Fruit fly (Drosophila melanogaster) whole organism, embryonic: Measurements from ENCODE around the gene alpha-Man-Ia.

Experiments
- CG10274 ChIP-seq: fragments of 200-800 bp; sonication (Bioruptor generic); optimal IDR thresholded peaks from 3 replicates; lab custom pipeline; 2017; ENCODE audit warnings: missing biosample characterization, mild to moderate bottlenecking, missing genetic modification characterization
- CG10321 ChIP-seq: fragments of 200-800 bp; sonication (Bioruptor generic); IDR thresholded peaks from 2 replicates; pipeline ENCODE4 v1.3.6; 2022; ENCODE audit warnings: missing biosample characterization, missing genetic modification characterization
- CG10543 ChIP-seq: fragments of 200-800 bp; sonication (Bioruptor generic); optimal IDR thresholded peaks from 3 replicates; lab custom pipeline; 2017; ENCODE audit warnings: missing biosample characterization, mild to moderate bottlenecking, missing genetic modification characterization, moderate library complexity
- CG11085 ChIP-seq: fragments of 200-800 bp; sonication (Bioruptor generic); IDR thresholded peaks from 2 replicates; pipeline ENCODE4 v1.3.6; 2022; ENCODE audit warnings: missing biosample characterization, missing genetic modification characterization
- CG11723 ChIP-seq: fragments of 200-800 bp; sonication (Bioruptor generic); optimal IDR thresholded peaks from 2 replicates; lab custom pipeline; 2017; ENCODE audit warnings: missing biosample characterization, mild to moderate bottlenecking, missing genetic modification characterization
- CG12155 ChIP-seq: fragments of 200-800 bp; sonication (Bioruptor generic); optimal IDR thresholded peaks from 3 replicates; lab custom pipeline; 2016; ENCODE audit warnings: missing biosample characterization, missing genetic modification characterization
- CG13287 ChIP-seq: fragments of 200-800 bp; sonication (Bioruptor generic); IDR thresholded peaks from 2 replicates; pipeline ENCODE4 v1.3.6; 2022; ENCODE audit warnings: missing biosample characterization, missing genetic modification characterization; ENCODE audit not compliant: partially characterized antibody
- CG15479 ChIP-seq: fragments of 200-800 bp; sonication (Bioruptor generic); optimal IDR thresholded peaks from 3 replicates; lab custom pipeline; 2019; ENCODE audit warnings: missing biosample characterization, mild to moderate bottlenecking, missing genetic modification characterization, moderate library complexity
- CG16815 ChIP-seq: fragments of 200-800 bp; sonication (Bioruptor generic); optimal IDR thresholded peaks from 3 replicates; lab custom pipeline; 2017; ENCODE audit warnings: missing biosample characterization, mild to moderate bottlenecking, missing genetic modification characterization
- CG17385 ChIP-seq: fragments of 200-800 bp; sonication (Bioruptor generic); optimal IDR thresholded peaks from 3 replicates; lab custom pipeline; 2018; ENCODE audit warnings: missing biosample characterization, mild to moderate bottlenecking, missing genetic modification characterization
- CG17829 ChIP-seq: fragments of 200-800 bp; optimal IDR thresholded peaks from 2 replicates; lab custom pipeline; 2019; ENCODE audit warnings: missing biosample characterization, mild to moderate bottlenecking, missing genetic modification characterization, moderate library complexity
- CG17912 ChIP-seq: fragments of 200-800 bp; sonication (Bioruptor generic); optimal IDR thresholded peaks from 2 replicates; lab custom pipeline; 2018; ENCODE audit warnings: missing biosample characterization, mild to moderate bottlenecking, missing genetic modification characterization
- CG31224 ChIP-seq: fragments of 200-800 bp; sonication (Bioruptor generic); IDR thresholded peaks from 2 replicates; pipeline ENCODE4 v1.3.6; 2022; ENCODE audit warnings: missing biosample characterization, missing genetic modification characterization
- CG31365 ChIP-seq: fragments of 200-800 bp; sonication (Bioruptor generic); optimal IDR thresholded peaks from 2 replicates; lab custom pipeline; 2018; ENCODE audit warnings: missing biosample characterization, mild to moderate bottlenecking, missing genetic modification characterization
- CG31441 ChIP-seq: fragments of 200-800 bp; sonication (Bioruptor generic); IDR thresholded peaks from 2 replicates; pipeline ENCODE4 v1.3.6; 2022; ENCODE audit warnings: missing biosample characterization, missing genetic modification characterization
- CG3726 ChIP-seq: fragments of 200-800 bp; sonication (Bioruptor generic); IDR thresholded peaks from 3 replicates; pipeline ENCODE4, ENCODE4 v1.3.6; 2022; ENCODE audit warnings: missing biosample characterization, missing genetic modification characterization
- CG4282 ChIP-seq: fragments of 200-800 bp; sonication (Bioruptor generic); optimal IDR thresholded peaks from 2 replicates; lab custom pipeline; 2016; ENCODE audit warnings: missing biosample characterization, missing genetic modification characterization
- CG6654 ChIP-seq: fragments of 200-800 bp; sonication (Bioruptor generic); optimal IDR thresholded peaks from 2 replicates; lab custom pipeline; 2017; ENCODE audit warnings: missing biosample characterization, mild to moderate bottlenecking, missing genetic modification characterization
- CG6791 ChIP-seq: fragments of 200-800 bp; sonication (Bioruptor generic); IDR thresholded peaks from 3 replicates; pipeline ENCODE4 v1.3.6; 2022; ENCODE audit warnings: missing biosample characterization, missing genetic modification characterization; ENCODE audit not compliant: partially characterized antibody
- CG6854 ChIP-seq: fragments of 200-800 bp; sonication (Bioruptor generic); optimal IDR thresholded peaks from 3 replicates; lab custom pipeline; 2017; ENCODE audit warnings: missing biosample characterization, mild to moderate bottlenecking, missing genetic modification characterization
- CG7963 ChIP-seq: fragments of 200-800 bp; sonication (Bioruptor generic); IDR thresholded peaks from 3 replicates; pipeline ENCODE4 v1.3.6; 2022; ENCODE audit warnings: missing biosample characterization, missing genetic modification characterization; ENCODE audit not compliant: partially characterized antibody
- CG8359 ChIP-seq: fragments of 200-800 bp; sonication (Bioruptor generic); optimal IDR thresholded peaks from 2 replicates; lab custom pipeline; 2017; ENCODE audit warnings: missing biosample characterization, mild to moderate bottlenecking, missing genetic modification characterization, borderline replicate concordance
- CG8478 ChIP-seq: fragments of >200 bp; optimal IDR thresholded peaks from 2 replicates; lab custom pipeline; 2018
- H2.0 ChIP-seq: fragments of 200-800 bp; sonication (Bioruptor generic); IDR thresholded peaks from 2 replicates; pipeline ENCODE4 v1.3.6; 2022; ENCODE audit warnings: missing biosample characterization, missing genetic modification characterization
- Hr3 ChIP-seq: fragments of 200-800 bp; sonication (Bioruptor generic); optimal IDR thresholded peaks from 3 replicates; lab custom pipeline; 2016; ENCODE audit warnings: missing biosample characterization, missing genetic modification characterization
- NK7.1 ChIP-seq: fragments of 200-800 bp; sonication (Bioruptor generic); optimal IDR thresholded peaks from 3 replicates; lab custom pipeline; 2016; ENCODE audit warnings: missing biosample characterization, missing genetic modification characterization
- Nf-YB ChIP-seq: fragments of 200-800 bp; sonication (Bioruptor generic); optimal IDR thresholded peaks from 3 replicates; lab custom pipeline; 2019; ENCODE audit warnings: missing biosample characterization, mild to moderate bottlenecking, missing genetic modification characterization, moderate library complexity
- Side ChIP-seq: fragments of 200-800 bp; sonication (Bioruptor generic); optimal IDR thresholded peaks from 2 replicates; lab custom pipeline; 2016; ENCODE audit warnings: missing biosample characterization, missing genetic modification characterization
- Sry-β ChIP-seq: fragments of 200-800 bp; sonication (Bioruptor generic); optimal IDR thresholded peaks from 2 replicates; lab custom pipeline; 2018; ENCODE audit warnings: missing biosample characterization, mild to moderate bottlenecking, missing genetic modification characterization, moderate library complexity
- Ssrp ChIP-seq: fragments of 200-800 bp; sonication (Bioruptor generic); optimal IDR thresholded peaks from 2 replicates; lab custom pipeline; 2018; ENCODE audit warnings: missing biosample characterization, mild to moderate bottlenecking, missing genetic modification characterization, moderate library complexity
- Tbp ChIP-seq: fragments of >200 bp; optimal IDR thresholded peaks from 2 replicates; lab custom pipeline; 2018; ENCODE audit warnings: missing biosample characterization, missing genetic modification characterization
- Vsx1 ChIP-seq: fragments of 200-800 bp; sonication (Bioruptor generic); optimal IDR thresholded peaks from 2 replicates; lab custom pipeline; 2017; ENCODE audit warnings: missing biosample characterization, mild to moderate bottlenecking, missing genetic modification characterization, missing genetic modification reagents
- Xrp1 ChIP-seq: fragments of 200-800 bp; sonication (Bioruptor generic); IDR thresholded peaks from 2 replicates; pipeline ENCODE4 v1.3.6; 2022; ENCODE audit warnings: missing biosample characterization, missing genetic modification characterization
- abd-A ChIP-seq: fragments of 200-800 bp; sonication (Bioruptor generic); optimal IDR thresholded peaks from 3 replicates; lab custom pipeline; 2019; ENCODE audit warnings: missing biosample characterization, mild to moderate bottlenecking, missing genetic modification characterization, moderate library complexity
- ap ChIP-seq: fragments of 200-800 bp; sonication (Bioruptor generic); IDR thresholded peaks from 2 replicates; pipeline ENCODE4 v1.3.6; 2022; ENCODE audit warnings: missing biosample characterization, missing genetic modification characterization
- ara ChIP-seq: fragments of 200-800 bp; sonication (Bioruptor generic); IDR thresholded peaks from 2 replicates; pipeline ENCODE4 v1.3.6; 2022; ENCODE audit warnings: missing biosample characterization, missing genetic modification characterization
- croc ChIP-seq: fragments of 200-800 bp; sonication (Bioruptor generic); conservative IDR thresholded peaks from 3 replicates; pipeline ENCODE4 v1.3.6; 2022; ENCODE audit warnings: missing biosample characterization, missing genetic modification characterization
- ems ChIP-seq: fragments of 200-800 bp; sonication (Bioruptor generic); optimal IDR thresholded peaks from 3 replicates; lab custom pipeline; 2016; ENCODE audit warnings: missing biosample characterization, missing genetic modification characterization
- fd96Cb ChIP-seq: fragments of 200-800 bp; sonication (Bioruptor generic); optimal IDR thresholded peaks from 2 replicates; lab custom pipeline; 2018; ENCODE audit warnings: missing biosample characterization, mild to moderate bottlenecking, missing genetic modification characterization, moderate library complexity
- fu2 ChIP-seq: fragments of 200-800 bp; sonication (Bioruptor generic); optimal IDR thresholded peaks from 2 replicates; lab custom pipeline; 2016; ENCODE audit warnings: missing biosample characterization, missing genetic modification characterization
- gsb ChIP-seq: fragments of 200-800 bp; sonication (Bioruptor generic); IDR thresholded peaks from 2 replicates; pipeline ENCODE4 v1.3.6; 2022; ENCODE audit warnings: missing biosample characterization, missing genetic modification characterization
- kay ChIP-seq: fragments of 200-800 bp; sonication (Bioruptor generic); optimal IDR thresholded peaks from 2 replicates; lab custom pipeline; 2016; ENCODE audit warnings: missing biosample characterization, missing genetic modification characterization
- klu ChIP-seq: fragments of 200-800 bp; sonication (Bioruptor generic); IDR thresholded peaks from 2 replicates; pipeline ENCODE4 v1.3.6; 2022; ENCODE audit warnings: missing biosample characterization, missing genetic modification characterization
- lilli ChIP-seq: fragments of 200-800 bp; sonication (Bioruptor generic); optimal IDR thresholded peaks from 3 replicates; lab custom pipeline; 2016; ENCODE audit warnings: missing biosample characterization, missing genetic modification characterization
- lov ChIP-seq, 2 experiments: fragments of 200-800 bp in 1 of 2; fragments of >200 bp in 1 of 2; sonication (Bioruptor generic) in 1 of 2; IDR thresholded peaks in 1 of 2; optimal IDR thresholded peaks in 1 of 2; 2 replicates in 1 of 2; 3 replicates in 1 of 2; pipeline versions ENCODE4 v1.3.6 to Lab custom; 2017 to 2022; ENCODE audit warnings: missing biosample characterization in 1 of 2, missing genetic modification characterization in 1 of 2
- nau ChIP-seq: fragments of 200-800 bp; sonication (Bioruptor generic); optimal IDR thresholded peaks from 3 replicates; lab custom pipeline; 2017; ENCODE audit warnings: missing biosample characterization, mild to moderate bottlenecking, missing genetic modification characterization, missing genetic modification reagents
- onecut ChIP-seq: fragments of 200-800 bp; sonication (Bioruptor generic); IDR thresholded peaks from 2 replicates; pipeline ENCODE4 v1.3.6; 2022; ENCODE audit warnings: missing biosample characterization, missing genetic modification characterization
- pho ChIP-seq: fragments of 200-800 bp; sonication (Bioruptor generic); optimal IDR thresholded peaks from 2 replicates; lab custom pipeline; 2016; ENCODE audit warnings: missing biosample characterization, missing genetic modification characterization
- sima ChIP-seq: fragments of 200-800 bp; sonication (Bioruptor generic); optimal IDR thresholded peaks from 2 replicates; lab custom pipeline; 2016; ENCODE audit warnings: missing biosample characterization, missing genetic modification characterization
- unpg ChIP-seq: fragments of 200-800 bp; sonication (Bioruptor generic); optimal IDR thresholded peaks from 3 replicates; lab custom pipeline; 2018; ENCODE audit warnings: missing biosample characterization, mild to moderate bottlenecking, missing genetic modification characterization, moderate library complexity

Gene alpha-Man-Ia

dm6 chrX:10365748-10366415 lies 40.1 kb upstream of the alpha-Man-Ia start (continued):
- TF ChIP-seq CG6791 (GFP tag; lab: Robert Waterston, UW): peak; percentile 96
- no peak for TF ChIP-seq CG17385 (GFP tag; lab: Kevin White, UChicago)
- TF ChIP-seq lilli: peak; percentile 13
- no peak for TF ChIP-seq nau (GFP tag; lab: Kevin White, UChicago)
- no peak for TF ChIP-seq ap (GFP tag; lab: Robert Waterston, UW)
- no peak for TF ChIP-seq CG16815 (GFP tag; lab: Kevin White, UChicago)
- TF ChIP-seq Side: peak; percentile 41
- peak; percentile 91 for TF ChIP-seq CG13287 (GFP tag; lab: Robert Waterston, UW)
- no peak for TF ChIP-seq H2.0 (GFP tag; lab: Robert Waterston, UW)
- no peak for TF ChIP-seq CG31224 (GFP tag; lab: Robert Waterston, UW)
- TF ChIP-seq CG6654 (GFP tag; lab: Kevin White, UChicago): no peak
- peak; percentile 1 for TF ChIP-seq unpg (GFP tag; lab: Kevin White, UChicago)
- no peak for TF ChIP-seq ara
- TF ChIP-seq CG6854 (GFP tag; lab: Kevin White, UChicago): peak; percentile 31
- TF ChIP-seq CG17912: no peak
- TF ChIP-seq CG10543 (GFP tag; lab: Kevin White, UChicago): peak; percentile 69
- peak; percentile 11 for TF ChIP-seq abd-A (tag; lab: Kevin White, UChicago)
- TF ChIP-seq Sry-β (GFP tag; lab: Kevin White, UChicago): no peak
- TF ChIP-seq lov (optimal IDR thresholded peaks at IDR 0.05; lab: Kevin White, UChicago): no peak
- TF ChIP-seq lov (GFP tag; IDR thresholded peaks at IDR 0.05; lab: Robert Waterston, UW): no peak
- no peak for TF ChIP-seq CG3726 (GFP tag; lab: Robert Waterston, UW)
- TF ChIP-seq fu2 (GFP tag; lab: Kevin White, UChicago): no peak
- TF ChIP-seq CG8359 (GFP tag; lab: Kevin White, UChicago): no peak
- no peak for TF ChIP-seq CG11085
- TF ChIP-seq CG31441 (GFP tag; lab: Robert Waterston, UW): no peak
- TF ChIP-seq CG10321: no peak
- no peak for TF ChIP-seq klu (GFP tag; lab: Robert Waterston, UW)
- TF ChIP-seq CG15479 (GFP tag; lab: Kevin White, UChicago): peak; percentile 41
- no peak for TF ChIP-seq Vsx1 (GFP tag; lab: Kevin White, UChicago)
- no peak for TF ChIP-seq Ssrp (tag; lab: Kevin White, UChicago)
- no peak for TF ChIP-seq CG11723
- TF ChIP-seq Nf-YB (GFP tag; lab: Kevin White, UChicago): no peak
- no peak for TF ChIP-seq Tbp
- no peak for TF ChIP-seq NK7.1
- TF ChIP-seq CG12155 (GFP tag; lab: Kevin White, UChicago): no peak
- TF ChIP-seq kay: no peak
- TF ChIP-seq CG7963 (GFP tag; lab: Robert Waterston, UW): peak; percentile 96
- peak; percentile 94 for TF ChIP-seq CG8478 (lab: Kevin White, UChicago)
- no peak for TF ChIP-seq Hr3
- no peak for TF ChIP-seq croc
- TF ChIP-seq ems (GFP tag; lab: Kevin White, UChicago): no peak
- TF ChIP-seq pho (GFP tag; lab: Kevin White, UChicago): no peak
- TF ChIP-seq CG17829 (tag; lab: Kevin White, UChicago): peak; percentile 3
- TF ChIP-seq CG4282 (GFP tag; lab: Kevin White, UChicago): no peak
- no peak for TF ChIP-seq fd96Cb (tag; lab: Kevin White, UChicago)
- TF ChIP-seq CG31365: no peak
- no peak for TF ChIP-seq Xrp1 (GFP tag; lab: Robert Waterston, UW)
- TF ChIP-seq CG10274 (GFP tag; lab: Kevin White, UChicago): no peak
- TF ChIP-seq gsb (GFP tag; lab: Robert Waterston, UW): no peak
- no peak for TF ChIP-seq sima (GFP tag; lab: Kevin White, UChicago)
- no peak for TF ChIP-seq onecut
